Fruit fly (Drosophila melanogaster): Measurements from ENCODE around the gene CG46318.
A peak's percentile ranks its signal among the peaks of the same experiment; 100 is the strongest.

CG46318 gene

dm6 chr3R:18658945-18659642, 21.3 kb upstream of the CG46318 start, which contains the start of the genes CG31224 and CstF64:
CG31224 (minus strand) TSS chr3R:18659309.
CstF64 (plus strand) TSS chr3R:18659618.
- TF ChIP-seq D1 (tag; optimal IDR thresholded peaks at IDR 0.05), result no peak
- TF ChIP-seq CG32121 (GFP tag; IDR thresholded peaks at IDR 0.05), result peak; percentile 76
- TF ChIP-seq CG8301 (tag; optimal IDR thresholded peaks at IDR 0.05), result peak; percentile 65
- peak; percentile 76 for TF ChIP-seq CG17806 (tag; optimal IDR thresholded peaks at IDR 0.05)
- TF ChIP-seq Snoo (tag; optimal IDR thresholded peaks at IDR 0.05), result peak; percentile 71
- peak; percentile 54; the same call in 1 of the 2 replicates for TF ChIP-seq rn (GFP tag; IDR thresholded peaks at IDR 0.05)
- TF ChIP-seq Pif1A (GFP tag; optimal IDR thresholded peaks at IDR 0.05), result no peak
- TF ChIP-seq CG15710 (tag; optimal IDR thresholded peaks at IDR 0.05), result peak; percentile 77
- no peak for TF ChIP-seq Pif1B (GFP tag; optimal IDR thresholded peaks at IDR 0.05)
- peak; percentile 76 for TF ChIP-seq Ets98B (GFP tag; IDR thresholded peaks at IDR 0.05)
- TF ChIP-seq fd96Ca (GFP tag; IDR thresholded peaks at IDR 0.05), result no peak
- peak; percentile 75 for TF ChIP-seq CG8159 (tag; optimal IDR thresholded peaks at IDR 0.05)
- no peak for TF ChIP-seq CG13204 (GFP tag; optimal IDR thresholded peaks at IDR 0.05)
- peak; percentile 50; the same call in 1 of the 2 replicates for TF ChIP-seq CG10348 (GFP tag; IDR thresholded peaks at IDR 0.05)
- TF ChIP-seq CG14655 (GFP tag; optimal IDR thresholded peaks at IDR 0.05), result no peak
- peak; percentile 84 for TF ChIP-seq EcR (GFP tag; optimal IDR thresholded peaks at IDR 0.05)
- peak; percentile 2 for TF ChIP-seq gl (tag; optimal IDR thresholded peaks at IDR 0.05)
- peak; percentile 61 for TF ChIP-seq CG9948 (tag; optimal IDR thresholded peaks at IDR 0.05)
- TF ChIP-seq CG34367 (tag; optimal IDR thresholded peaks at IDR 0.05), result peak; percentile 57
- TF ChIP-seq CG4496 (GFP tag; IDR thresholded peaks at IDR 0.05), result peak; percentile 83
- no peak for TF ChIP-seq CG12605 (GFP tag; IDR thresholded peaks at IDR 0.05)

dm6 chr3R:18663525-18663924, 16.9 kb upstream of the CG46318 start, which contains the start of the genes Cpsf73 and Gos28:
Cpsf73 (minus strand) TSS chr3R:18663552.
Gos28 (plus strand) TSS chr3R:18663738.
- TF ChIP-seq CG8159 (tag; optimal IDR thresholded peaks at IDR 0.05), result no peak
- 0 out of 3 replicates have a peak, but pooled peaks have one; percentile 30 for TF ChIP-seq CG4496 (GFP tag; IDR thresholded peaks at IDR 0.05)
- no peak for TF ChIP-seq Pif1A (GFP tag; optimal IDR thresholded peaks at IDR 0.05)
- TF ChIP-seq CG13204 (GFP tag; optimal IDR thresholded peaks at IDR 0.05), result no peak
- TF ChIP-seq CG32121 (GFP tag; IDR thresholded peaks at IDR 0.05), result no peak
- TF ChIP-seq CG10348 (GFP tag; IDR thresholded peaks at IDR 0.05), result no peak
- no peak for TF ChIP-seq rn (GFP tag; IDR thresholded peaks at IDR 0.05)
- peak; percentile 40 for TF ChIP-seq EcR (GFP tag; optimal IDR thresholded peaks at IDR 0.05)
- TF ChIP-seq gl (tag; optimal IDR thresholded peaks at IDR 0.05), result no peak
- TF ChIP-seq CG15710 (tag; optimal IDR thresholded peaks at IDR 0.05), result peak; percentile 3
- no peak for TF ChIP-seq CG34367 (tag; optimal IDR thresholded peaks at IDR 0.05)
- TF ChIP-seq fd96Ca (GFP tag; IDR thresholded peaks at IDR 0.05), result no peak
- no peak for TF ChIP-seq CG9948 (tag; optimal IDR thresholded peaks at IDR 0.05)
- TF ChIP-seq D1 (tag; optimal IDR thresholded peaks at IDR 0.05), result no peak
- TF ChIP-seq CG17806 (tag; optimal IDR thresholded peaks at IDR 0.05), result no peak
- no peak for TF ChIP-seq Snoo (tag; optimal IDR thresholded peaks at IDR 0.05)
- no peak for TF ChIP-seq Pif1B (GFP tag; optimal IDR thresholded peaks at IDR 0.05)
- TF ChIP-seq CG14655 (GFP tag; optimal IDR thresholded peaks at IDR 0.05), result no peak
- no peak for TF ChIP-seq Ets98B (GFP tag; IDR thresholded peaks at IDR 0.05)
- no peak for TF ChIP-seq CG8301 (tag; optimal IDR thresholded peaks at IDR 0.05)
- no peak for TF ChIP-seq CG12605 (GFP tag; IDR thresholded peaks at IDR 0.05)

- TF ChIP-seq rn (GFP tag; IDR thresholded peaks at IDR 0.05) (no peak), Pif1A (GFP tag; optimal IDR thresholded peaks at IDR 0.05) (no peak), Pif1B (GFP tag; optimal IDR thresholded peaks at IDR 0.05) (no peak), CG14655 (GFP tag; optimal IDR thresholded peaks at IDR 0.05) (no peak), CG34367 (tag; optimal IDR thresholded peaks at IDR 0.05) (no peak), CG8301 (tag; optimal IDR thresholded peaks at IDR 0.05) (no peak), CG12605 (GFP tag; IDR thresholded peaks at IDR 0.05) (no peak), Snoo (tag; optimal IDR thresholded peaks at IDR 0.05) (no peak), CG8159 (tag; optimal IDR thresholded peaks at IDR 0.05) (no peak), EcR (GFP tag; optimal IDR thresholded peaks at IDR 0.05) (no peak), CG9948 (tag; optimal IDR thresholded peaks at IDR 0.05) (no peak)
These were observed 15.3 kb upstream of the CG46318 start, which contains the start of gene CG31231 for dm6 chr3R:18665061-18665460. CG31231 (plus strand) TSS chr3R:18665361.

dm6 chr3R:18667659-18668248, 12.7 kb upstream of the CG46318 start, which contains the start of gene CG31229:
CG31229 (plus strand) TSS chr3R:18667852.
- TF ChIP-seq CG32121 (GFP tag; IDR thresholded peaks at IDR 0.05) (no peak), CG12605 (GFP tag; IDR thresholded peaks at IDR 0.05) (no peak), CG9948 (tag; optimal IDR thresholded peaks at IDR 0.05) (no peak), CG15710 (tag; optimal IDR thresholded peaks at IDR 0.05) (no peak), Pif1A (GFP tag; optimal IDR thresholded peaks at IDR 0.05) (no peak), EcR (GFP tag; optimal IDR thresholded peaks at IDR 0.05) (peak; percentile 67), rn (GFP tag; IDR thresholded peaks at IDR 0.05) (no peak), Snoo (tag; optimal IDR thresholded peaks at IDR 0.05) (no peak), fd96Ca (GFP tag; IDR thresholded peaks at IDR 0.05) (no peak)

- TF ChIP-seq D1 (tag; optimal IDR thresholded peaks at IDR 0.05), result no peak
- TF ChIP-seq CG13204 (GFP tag; optimal IDR thresholded peaks at IDR 0.05), result no peak
- no peak for TF ChIP-seq CG10348 (GFP tag; IDR thresholded peaks at IDR 0.05)
- peak; percentile 57; the same call in 1 of the 3 replicates for TF ChIP-seq CG4496 (GFP tag; IDR thresholded peaks at IDR 0.05)
- TF ChIP-seq CG34367 (tag; optimal IDR thresholded peaks at IDR 0.05), result no peak
- TF ChIP-seq Ets98B (GFP tag; IDR thresholded peaks at IDR 0.05), result peak; percentile 27; the same call in 1 of the 2 replicates
- TF ChIP-seq CG14655 (GFP tag; optimal IDR thresholded peaks at IDR 0.05), result no peak
- TF ChIP-seq gl (tag; optimal IDR thresholded peaks at IDR 0.05), result no peak
- TF ChIP-seq Snoo (tag; optimal IDR thresholded peaks at IDR 0.05), result no peak
- no peak for TF ChIP-seq CG17806 (tag; optimal IDR thresholded peaks at IDR 0.05)
- peak; percentile 73 for TF ChIP-seq EcR (GFP tag; optimal IDR thresholded peaks at IDR 0.05)
- TF ChIP-seq fd96Ca (GFP tag; IDR thresholded peaks at IDR 0.05), result no peak
- TF ChIP-seq CG32121 (GFP tag; IDR thresholded peaks at IDR 0.05), result no peak
- no peak for TF ChIP-seq CG8159 (tag; optimal IDR thresholded peaks at IDR 0.05)
- no peak; the same call in 1 of the 2 replicates for TF ChIP-seq CG12605 (GFP tag; IDR thresholded peaks at IDR 0.05)
These were observed 11.3 kb upstream of the CG46318 start, which contains the start of gene CG7702 for dm6 chr3R:18669152-18669551. CG7702 (plus strand) TSS chr3R:18669390.

Measured in whole organism, pupa.